Worm (Caenorhabditis elegans) whole organism, L4 larva: ENCODE results near the gene F38E9.4.
"Not testable (repeated sequence)": the region's sequence is repeated elsewhere in the genome, so short reads cannot be mapped to it uniquely, and the experiment has no call there.

Experiments
- ceh-32 ChIP-seq: sonication (generic microtip); optimal IDR thresholded peaks from 2 replicates; lab custom pipeline; 2016; ENCODE audit warnings: mild to moderate bottlenecking, missing genetic modification characterization, missing compliant biosample characterization; ENCODE audit not compliant: poor library complexity
- cey-2 ChIP-seq: sonication (generic microtip); optimal IDR thresholded peaks from 3 replicates; lab custom pipeline; 2017; ENCODE audit warnings: missing genetic modification characterization, mild to moderate bottlenecking, missing compliant biosample characterization, antibody characterized with exemption, borderline replicate concordance; ENCODE audit not compliant: insufficient read depth
- mep-1 ChIP-seq: fragments of 150-350 bp; sonication (generic microtip); optimal IDR thresholded peaks from 3 replicates; lab custom pipeline; 2014; ENCODE audit warnings: missing biosample characterization, missing genetic modification characterization
- nhr-77 ChIP-seq: fragments of 150-350 bp; optimal IDR thresholded peaks from 2 replicates; lab custom pipeline; 2014; ENCODE audit warnings: missing biosample characterization, missing genetic modification characterization
- pha-4 ChIP-seq, 2 experiments: fragments of 150-350 bp in 1 of 2; fragments of 200-800 bp in 1 of 2; sonication (Bioruptor generic) in 1 of 2; IDR thresholded peaks in 1 of 2; optimal IDR thresholded peaks in 1 of 2; 2 replicates each; pipeline versions ENCODE4 v1.3.6 to Lab custom; 2014 to 2022; ENCODE audit warnings: missing genetic modification characterization in 2 of 2, missing genetic modification reagents in 2 of 2, missing biosample characterization in 1 of 2, missing compliant biosample characterization in 1 of 2
- zag-1 ChIP-seq: fragments of 150-350 bp; optimal IDR thresholded peaks from 2 replicates; lab custom pipeline; 2014; ENCODE audit warnings: missing biosample characterization, missing genetic modification characterization
- ztf-7 ChIP-seq: fragments of 150-350 bp; optimal IDR thresholded peaks from 2 replicates; lab custom pipeline; 2014; ENCODE audit warnings: missing biosample characterization, missing genetic modification characterization

DNA sequence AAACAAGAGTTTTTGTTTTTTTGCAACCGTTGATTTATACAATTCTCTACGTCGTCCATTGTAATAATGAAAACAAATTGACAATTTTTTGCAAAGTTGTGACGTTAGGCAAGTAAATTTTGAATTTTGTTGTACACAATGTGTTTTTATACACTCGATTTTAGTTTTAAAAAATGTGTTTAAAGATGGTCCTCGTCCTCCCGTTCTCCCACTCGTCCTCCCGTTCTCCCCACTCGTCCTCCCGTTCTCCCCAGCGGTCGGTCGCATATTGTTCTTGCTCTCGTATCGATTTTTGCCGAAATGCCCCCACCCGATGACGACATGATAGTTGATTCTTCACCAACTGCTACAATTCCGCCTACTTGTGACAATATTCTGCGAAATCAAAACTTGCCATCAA is at the start of gene F38E9.4:
- not testable (repeated sequence) for TF ChIP-seq ceh-32 (tag; lab: Kevin White, UChicago); ztf-7 (tag; lab: Kevin White, UChicago); mep-1 (tag; lab: Kevin White, UChicago); zag-1; nhr-77 (tag; lab: Kevin White, UChicago); pha-4 (GFP tag; IDR thresholded peaks at IDR 0.05; lab: Robert Waterston, UW); pha-4 (tag; optimal IDR thresholded peaks at IDR 0.05; lab: Kevin White, UChicago); cey-2
